Worm (Caenorhabditis elegans) whole organism, L3 larva: ENCODE data around the gene C06C3.7.

ENCODE experiments used
- R02D3.7 ChIP-seq: fragments of 150-350 bp; optimal IDR thresholded peaks from 2 replicates; lab custom pipeline; 2014; ENCODE audit warnings: missing biosample characterization, missing genetic modification characterization
- ZK546.5 ChIP-seq: sonication (generic microtip); optimal IDR thresholded peaks from 2 replicates; lab custom pipeline; 2017; ENCODE audit warnings: missing biosample characterization, missing genetic modification characterization
- ama-1 ChIP-seq: fragments of 150-350 bp; optimal IDR thresholded peaks from 2 replicates; lab custom pipeline; 2018
- ceh-28 ChIP-seq: fragments of 150-350 bp; optimal IDR thresholded peaks from 2 replicates; lab custom pipeline; 2014; ENCODE audit warnings: missing biosample characterization, missing genetic modification reagents, missing genetic modification characterization
- ceh-82 ChIP-seq: fragments of 150-350 bp; optimal IDR thresholded peaks from 2 replicates; lab custom pipeline; 2014; ENCODE audit warnings: missing biosample characterization, missing genetic modification characterization
- daf-12 ChIP-seq: fragments of 150-350 bp; optimal IDR thresholded peaks from 2 replicates; lab custom pipeline; 2014; ENCODE audit warnings: missing biosample characterization, missing genetic modification reagents, missing genetic modification characterization
- egl-27 ChIP-seq: sonication (generic microtip); optimal IDR thresholded peaks from 4 replicates; lab custom pipeline; 2017; ENCODE audit warnings: missing biosample characterization, missing genetic modification reagents, missing genetic modification characterization
- egl-5 ChIP-seq: fragments of 150-350 bp; optimal IDR thresholded peaks from 2 replicates; lab custom pipeline; 2017; ENCODE audit warnings: missing biosample characterization, missing genetic modification reagents, missing genetic modification characterization, inconsistent platforms
- elt-1 ChIP-seq: fragments of 150-350 bp; optimal IDR thresholded peaks from 2 replicates; lab custom pipeline; 2014; ENCODE audit warnings: missing biosample characterization, missing genetic modification characterization
- elt-2 ChIP-seq: sonication (generic microtip); optimal IDR thresholded peaks from 2 replicates; lab custom pipeline; 2016; ENCODE audit warnings: missing genetic modification reagents, mild to moderate bottlenecking, missing genetic modification characterization, missing compliant biosample characterization
- elt-3 ChIP-seq, 3 experiments: fragments of 150-350 bp in 1 of 3; sonication (generic microtip) in 2 of 3; optimal IDR thresholded peaks; 2 replicates in 2 of 3; 4 replicates in 1 of 3; lab custom pipeline; 2014 to 2017; ENCODE audit warnings: missing biosample characterization in 3 of 3, missing genetic modification characterization in 3 of 3
- eor-1 ChIP-seq, 2 experiments: fragments of 150-350 bp; optimal IDR thresholded peaks; 2 replicates each; lab custom pipeline; 2014 to 2018; ENCODE audit warnings: missing biosample characterization in 2 of 2, missing genetic modification characterization in 2 of 2
- fkh-2 ChIP-seq: fragments of 150-350 bp; optimal IDR thresholded peaks from 2 replicates; lab custom pipeline; 2014; ENCODE audit warnings: missing biosample characterization, missing genetic modification reagents, missing genetic modification characterization
- fos-1 ChIP-seq: fragments of 150-350 bp; optimal IDR thresholded peaks from 2 replicates; lab custom pipeline; 2014; ENCODE audit warnings: missing biosample characterization, missing genetic modification characterization
- hmg-11 ChIP-seq: sonication (generic microtip); optimal IDR thresholded peaks from 2 replicates; lab custom pipeline; 2016; ENCODE audit warnings: missing genetic modification characterization, missing compliant biosample characterization
- jun-1 ChIP-seq: fragments of 150-350 bp; optimal IDR thresholded peaks from 2 replicates; lab custom pipeline; 2014; ENCODE audit warnings: missing biosample characterization, missing genetic modification reagents, missing genetic modification characterization
- lin-15B ChIP-seq: fragments of 150-350 bp; optimal IDR thresholded peaks from 2 replicates; lab custom pipeline; 2014; ENCODE audit warnings: missing biosample characterization, missing genetic modification characterization
- lin-39 ChIP-seq: fragments of 150-350 bp; optimal IDR thresholded peaks from 2 replicates; lab custom pipeline; 2018; ENCODE audit warnings: missing biosample characterization, missing genetic modification reagents, missing genetic modification characterization
- mdl-1 ChIP-seq: fragments of 150-350 bp; optimal IDR thresholded peaks from 2 replicates; lab custom pipeline; 2014; ENCODE audit warnings: missing biosample characterization, missing genetic modification characterization
- nfya-1 ChIP-seq: sonication (generic microtip); optimal IDR thresholded peaks from 2 replicates; lab custom pipeline; 2017; ENCODE audit warnings: missing genetic modification characterization, mild to moderate bottlenecking, missing compliant biosample characterization, antibody characterized with exemption, moderate library complexity; ENCODE audit not compliant: insufficient read depth
- nhr-11 ChIP-seq: fragments of 150-350 bp; optimal IDR thresholded peaks from 2 replicates; lab custom pipeline; 2014; ENCODE audit warnings: missing biosample characterization, missing genetic modification characterization
- nhr-237 ChIP-seq: fragments of 150-350 bp; optimal IDR thresholded peaks from 2 replicates; lab custom pipeline; 2014; ENCODE audit warnings: missing biosample characterization, missing genetic modification characterization
- nhr-25 ChIP-seq: sonication (generic microtip); optimal IDR thresholded peaks from 2 replicates; lab custom pipeline; 2017; ENCODE audit warnings: missing biosample characterization, missing genetic modification characterization
- nhr-28 ChIP-seq: fragments of 150-350 bp; optimal IDR thresholded peaks from 2 replicates; lab custom pipeline; 2014; ENCODE audit warnings: missing biosample characterization, missing genetic modification characterization
- nhr-67 ChIP-seq: fragments of 150-350 bp; optimal IDR thresholded peaks from 2 replicates; lab custom pipeline; 2014; ENCODE audit warnings: missing biosample characterization, missing genetic modification characterization
- nhr-76 ChIP-seq: fragments of 150-350 bp; sonication (generic microtip); optimal IDR thresholded peaks from 5 replicates; lab custom pipeline; 2014; ENCODE audit warnings: missing biosample characterization, missing genetic modification characterization
- nhr-77 ChIP-seq: fragments of 150-350 bp; optimal IDR thresholded peaks from 2 replicates; lab custom pipeline; 2014; ENCODE audit warnings: missing biosample characterization, missing genetic modification characterization
- pha-4 ChIP-seq: fragments of 150-350 bp; optimal IDR thresholded peaks from 2 replicates; lab custom pipeline; 2014; ENCODE audit warnings: missing biosample characterization, missing genetic modification reagents, missing genetic modification characterization
- sea-2 ChIP-seq: fragments of 150-350 bp; sonication (generic microtip); optimal IDR thresholded peaks from 4 replicates; lab custom pipeline; 2014; ENCODE audit warnings: missing biosample characterization, missing genetic modification reagents, missing genetic modification characterization
- skn-1 ChIP-seq: fragments of 150-350 bp; optimal IDR thresholded peaks from 2 replicates; lab custom pipeline; 2014; ENCODE audit warnings: missing biosample characterization, missing genetic modification characterization
- snpc-4 ChIP-seq: fragments of 150-350 bp; optimal IDR thresholded peaks from 2 replicates; lab custom pipeline; 2014; ENCODE audit warnings: missing biosample characterization, missing genetic modification characterization
- tbx-2 ChIP-seq: sonication (generic microtip); optimal IDR thresholded peaks from 2 replicates; lab custom pipeline; 2016; ENCODE audit warnings: mild to moderate bottlenecking, missing genetic modification characterization, missing compliant biosample characterization
- unc-39 ChIP-seq: sonication (generic microtip); optimal IDR thresholded peaks from 4 replicates; lab custom pipeline; 2017; ENCODE audit warnings: missing biosample characterization, missing genetic modification characterization
- unc-62 ChIP-seq: fragments of 150-350 bp; sonication (generic microtip); optimal IDR thresholded peaks from 4 replicates; lab custom pipeline; 2014; ENCODE audit warnings: missing biosample characterization, missing genetic modification reagents, missing genetic modification characterization
- zag-1 ChIP-seq: fragments of 150-350 bp; optimal IDR thresholded peaks from 2 replicates; lab custom pipeline; 2014; ENCODE audit warnings: missing biosample characterization, missing genetic modification characterization
- ztf-11 ChIP-seq: fragments of 150-350 bp; optimal IDR thresholded peaks from 2 replicates; lab custom pipeline; 2014; ENCODE audit warnings: missing biosample characterization, missing genetic modification characterization
- ztf-4 ChIP-seq: fragments of 150-350 bp; optimal IDR thresholded peaks from 2 replicates; lab custom pipeline; 2014; ENCODE audit warnings: missing biosample characterization, missing genetic modification characterization

The C06C3.7 gene

ce11 chrII:9369394-9369793 lies 15.9 kb upstream of the C06C3.7 start:
- TF ChIP-seq jun-1 (no peak), ceh-28 (tag; lab: Kevin White, UChicago) (peak; percentile 65)

ce11 chrII:9372393-9372792 lies 12.9 kb upstream of the C06C3.7 start, which contains the start of gene C06C3.3:
C06C3.3 (minus strand) TSS chrII:9372493.
- TF ChIP-seq nhr-28 (tag; lab: Kevin White, UChicago) (no peak), ztf-11 (no peak), ZK546.5 (tag; lab: Kevin White, UChicago) (no peak), zag-1 (no peak), ceh-82 (tag; lab: Kevin White, UChicago) (no peak), nhr-77 (tag; lab: Kevin White, UChicago) (no peak), sea-2 (GFP tag; lab: Kevin White, UChicago) (no peak), skn-1 (tag; lab: Kevin White, UChicago) (no peak), jun-1 (no peak), fos-1 (tag; lab: Kevin White, UChicago) (no peak)

ce11 chrII:9372991-9373390 lies 12.3 kb upstream of the C06C3.7 start, which contains the start of gene C06C3.4:
C06C3.4 (plus strand) TSS chrII:9373291.
- TF ChIP-seq egl-5 (tag; lab: Kevin White, UChicago) (no peak), ceh-82 (tag; lab: Kevin White, UChicago) (no peak), jun-1 (no peak), hmg-11 (tag; lab: Kevin White, UChicago) (no peak), nhr-237 (tag; lab: Kevin White, UChicago) (no peak), ZK546.5 (tag; lab: Kevin White, UChicago) (no peak), eor-1 (tag; optimal IDR thresholded peaks at IDR 0.05; lab: Kevin White, UChicago) (no peak), zag-1 (no peak), nfya-1 (tag; lab: Kevin White, UChicago) (no peak), egl-27 (tag; lab: Kevin White, UChicago) (no peak), elt-1 (no peak), lin-15B (tag; lab: Kevin White, UChicago) (no peak), unc-62 (GFP tag; lab: Kevin White, UChicago) (no peak), unc-39 (no peak), nhr-76 (tag; lab: Kevin White, UChicago) (no peak)
- TF ChIP-seq, all 47 proteins: peak for 0

DNA sequence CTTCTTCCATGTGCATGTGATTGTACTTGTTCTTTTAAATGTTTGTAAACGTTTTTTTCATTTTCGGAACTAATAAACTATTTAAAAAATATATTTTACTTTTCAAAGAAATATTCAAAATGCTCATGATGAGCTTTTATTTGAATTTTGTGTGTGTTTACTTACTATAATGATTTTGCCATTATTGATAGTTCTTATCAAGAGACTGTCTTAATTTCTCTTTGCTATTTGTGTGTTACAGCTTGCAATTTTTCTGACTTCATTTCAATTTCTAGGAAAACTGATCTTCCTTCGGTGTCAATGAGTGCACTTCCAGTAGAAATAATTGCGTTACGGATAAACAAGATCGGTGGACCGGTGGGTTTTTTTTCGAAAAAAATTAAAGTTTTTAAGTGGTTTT lies 10.5 kb upstream of the C06C3.7 start, which contains the start of gene C06C3.12:
TSS of gene C06C3.12 (plus strand) at position 301 of the 400 bp plus-strand sequence.
- no peak for TF ChIP-seq ama-1
- TF ChIP-seq snpc-4 = no peak
- no peak for TF ChIP-seq ceh-82 (tag; lab: Kevin White, UChicago)
- no peak for TF ChIP-seq ztf-11
- no peak for TF ChIP-seq nhr-11 (tag; lab: Kevin White, UChicago)
- no peak for TF ChIP-seq nhr-25 (tag; lab: Kevin White, UChicago)
- TF ChIP-seq unc-39 = no peak
- peak; percentile 1 for TF ChIP-seq elt-2 (tag; lab: Kevin White, UChicago)

- TF ChIP-seq ZK546.5 (tag; lab: Kevin White, UChicago) = no peak
- TF ChIP-seq elt-1 = no peak
- TF ChIP-seq lin-39 = no peak
- TF ChIP-seq ceh-82 (tag; lab: Kevin White, UChicago) = no peak
- TF ChIP-seq sea-2 (GFP tag; lab: Kevin White, UChicago) = no peak
- no peak for TF ChIP-seq mdl-1 (tag; lab: Kevin White, UChicago)
- no peak for TF ChIP-seq nhr-28 (tag; lab: Kevin White, UChicago)
- no peak for TF ChIP-seq ama-1
Measured at ce11 chrII:9377158-9377557, 8.2 kb upstream of the C06C3.7 start, which contains the start of gene C06C3.10. C06C3.10 (minus strand) TSS chrII:9377258.

DNA sequence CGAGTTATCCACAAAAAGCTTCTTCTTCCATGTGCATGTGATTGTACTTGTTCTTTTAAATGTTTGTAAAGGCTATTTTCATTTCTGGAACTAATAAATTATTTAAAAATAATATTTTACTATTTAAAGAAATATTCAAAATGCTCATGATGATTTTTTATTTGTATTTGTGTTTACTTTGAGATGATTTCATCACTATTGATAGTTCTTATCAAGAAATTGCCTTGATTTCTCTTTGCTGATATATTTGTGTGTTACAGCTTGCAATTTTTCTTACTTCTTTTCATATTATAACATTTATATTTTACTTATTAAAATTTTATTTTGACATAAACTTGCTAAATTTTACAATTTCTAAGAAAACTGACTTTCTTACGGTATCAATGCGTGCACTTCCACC lies 7.2 kb upstream of the C06C3.7 start:
- TF ChIP-seq elt-2 (tag; lab: Kevin White, UChicago) (peak; percentile 38), unc-62 (GFP tag; lab: Kevin White, UChicago) (no peak), pha-4 (tag; lab: Kevin White, UChicago) (peak; percentile 59)
- TF ChIP-seq, all 47 proteins: peak for 2

DNA sequence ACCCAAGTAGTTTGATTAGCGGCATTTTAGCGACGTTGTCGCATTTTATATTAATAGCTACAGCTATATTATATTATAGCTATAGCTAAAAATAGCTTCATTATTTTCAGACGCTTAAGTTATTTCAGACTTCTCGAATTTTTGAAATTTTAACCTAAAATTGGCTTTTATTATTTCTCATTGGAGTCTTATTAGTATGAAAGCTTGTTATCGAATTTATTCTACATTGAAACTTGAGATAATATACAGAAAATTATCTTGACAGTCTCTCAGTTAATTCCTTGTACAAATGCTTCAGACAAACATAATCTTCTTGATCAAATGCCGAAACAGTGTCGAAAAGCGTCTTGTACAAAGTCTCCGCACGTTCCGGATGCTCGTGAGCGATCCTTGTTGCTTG lies 5.5 kb upstream of the C06C3.7 start, which contains the start of gene srh-48:
TSS of gene srh-48 (plus strand) at position 301 of the 400 bp plus-strand sequence.
- TF ChIP-seq tbx-2 (tag; lab: Kevin White, UChicago) = no peak
- no peak for TF ChIP-seq egl-5 (tag; lab: Kevin White, UChicago)
- TF ChIP-seq daf-12 (tag; lab: Kevin White, UChicago) = no peak
- TF ChIP-seq elt-2 (tag; lab: Kevin White, UChicago) = no peak
- no peak for TF ChIP-seq nhr-67 (tag; lab: Kevin White, UChicago)
- TF ChIP-seq ceh-82 (tag; lab: Kevin White, UChicago) = no peak
- TF ChIP-seq fos-1 (tag; lab: Kevin White, UChicago) = no peak
- TF ChIP-seq pha-4 (tag; lab: Kevin White, UChicago) = no peak
- TF ChIP-seq nfya-1 (tag; lab: Kevin White, UChicago) = no peak
- no peak for TF ChIP-seq lin-15B (tag; lab: Kevin White, UChicago)
- no peak for TF ChIP-seq jun-1
- TF ChIP-seq eor-1 (tag; optimal IDR thresholded peaks at IDR 0.05; lab: Kevin White, UChicago) = no peak
- TF ChIP-seq nhr-28 (tag; lab: Kevin White, UChicago) = no peak
- no peak for TF ChIP-seq fkh-2 (tag; lab: Kevin White, UChicago)
- no peak for TF ChIP-seq R02D3.7
- no peak for TF ChIP-seq ztf-4 (tag; lab: Kevin White, UChicago)
- TF ChIP-seq elt-3 (tag; optimal IDR thresholded peaks at IDR 0.05; lab: Kevin White, UChicago) = no peak
- TF ChIP-seq elt-1 = no peak
- TF ChIP-seq, all 47 proteins: peak for 0
